Worm (Caenorhabditis elegans) whole organism, L2 larva: ENCODE results near the gene Y40B10B.1.

Experiments used
- ZK546.5 ChIP-seq: sonication (generic microtip); optimal IDR thresholded peaks from 2 replicates; lab custom pipeline; 2017; ENCODE audit warnings: missing biosample characterization, missing genetic modification characterization
- dmd-4 ChIP-seq: sonication (generic microtip); optimal IDR thresholded peaks from 2 replicates; lab custom pipeline; 2017; ENCODE audit warnings: missing biosample characterization, missing genetic modification characterization
- lin-13 ChIP-seq: fragments of 150-350 bp; optimal IDR thresholded peaks from 2 replicates; lab custom pipeline; 2014; ENCODE audit warnings: missing biosample characterization, missing genetic modification reagents, missing genetic modification characterization
- nhr-12 ChIP-seq: fragments of 150-350 bp; optimal IDR thresholded peaks from 2 replicates; lab custom pipeline; 2014; ENCODE audit warnings: missing biosample characterization, missing genetic modification characterization
- ztf-11 ChIP-seq: sonication (generic microtip); optimal IDR thresholded peaks from 2 replicates; lab custom pipeline; 2017; ENCODE audit warnings: missing biosample characterization, missing genetic modification characterization
- ztf-4 ChIP-seq: fragments of 150-350 bp; optimal IDR thresholded peaks from 2 replicates; lab custom pipeline; 2014; ENCODE audit warnings: missing biosample characterization, missing genetic modification characterization

DNA sequence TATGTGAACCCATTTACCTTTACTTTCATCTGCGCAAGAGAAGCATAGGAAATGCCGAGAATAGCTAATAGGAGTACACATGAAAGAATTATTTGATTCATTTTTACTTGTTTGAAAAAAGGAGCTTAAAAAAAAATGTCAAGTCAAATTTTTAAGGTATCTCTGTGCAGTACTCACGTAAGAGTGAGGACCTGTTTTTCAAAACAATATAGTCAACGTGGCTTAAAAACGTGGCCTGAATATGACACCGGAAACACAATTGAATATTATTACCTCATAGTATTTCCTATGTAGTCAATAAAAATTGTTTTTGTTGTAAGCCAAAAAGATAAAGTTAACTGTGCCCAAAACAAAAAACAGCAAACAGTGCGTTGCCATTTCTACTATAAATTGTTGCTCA is 41.2 kb downstream of the Y40B10B.1 start, which contains the start of gene Y32G9A.12:
- TF ChIP-seq lin-13 (GFP tag; lab: Kevin White, UChicago) (no peak), ztf-11 (no peak), dmd-4 (tag; lab: Kevin White, UChicago) (no peak), ZK546.5 (no peak), nhr-12 (no peak), ztf-4 (tag; lab: Kevin White, UChicago) (no peak)
